Worm (Caenorhabditis elegans): ENCODE measurements around the gene taf-10.

taf-10 gene

ce11 chrV:4653093-4653492 lies 33.8 kb upstream of the taf-10 start:
- TF ChIP-seq ztf-23 (GFP tag; IDR thresholded peaks at IDR 0.05) (no peak), cog-1 (tag; optimal IDR thresholded peaks at IDR 0.05) (no peak), flt-1 (GFP tag; IDR thresholded peaks at IDR 0.05) (no peak), ref-1 (GFP tag; conservative IDR thresholded peaks at IDR 0.05) (no peak), klf-2 (GFP tag; conservative IDR thresholded peaks at IDR 0.05) (no peak), tab-1 (GFP tag; IDR thresholded peaks at IDR 0.05) (no peak), med-1 (GFP tag; optimal IDR thresholded peaks at IDR 0.05; ENCODE audit: insufficient read depth) (no peak), T22C8.4 (GFP tag; IDR thresholded peaks at IDR 0.05) (no peak), ztf-29 (GFP tag; IDR thresholded peaks at IDR 0.05) (no peak)

ce11 chrV:4653871-4654605 lies 32.9 kb upstream of the taf-10 start, which contains the start of the genes col-139 and F41F3.1:
Gene col-139 (minus strand): TSS chrV:4653971.
Gene F41F3.1 (plus strand): TSS chrV:4654555.
- TF ChIP-seq klf-2 (GFP tag; conservative IDR thresholded peaks at IDR 0.05): no peak
- no peak for TF ChIP-seq ztf-29 (GFP tag; IDR thresholded peaks at IDR 0.05)
- no peak for TF ChIP-seq flt-1 (GFP tag; IDR thresholded peaks at IDR 0.05)
- TF ChIP-seq tab-1 (GFP tag; IDR thresholded peaks at IDR 0.05): no peak
- no peak for TF ChIP-seq ztf-23 (GFP tag; IDR thresholded peaks at IDR 0.05)
- no peak for TF ChIP-seq cog-1 (tag; optimal IDR thresholded peaks at IDR 0.05)

ce11 chrV:4655175-4655574 lies 31.7 kb upstream of the taf-10 start, which contains the start of gene F41F3.9:
Gene F41F3.9 (plus strand): TSS chrV:4655475.
- no peak for TF ChIP-seq T22C8.4 (GFP tag; IDR thresholded peaks at IDR 0.05)
- TF ChIP-seq ztf-23 (GFP tag; IDR thresholded peaks at IDR 0.05): no peak
- no peak for TF ChIP-seq cog-1 (tag; optimal IDR thresholded peaks at IDR 0.05)
- TF ChIP-seq tab-1 (GFP tag; IDR thresholded peaks at IDR 0.05): no peak
- TF ChIP-seq med-1 (GFP tag; optimal IDR thresholded peaks at IDR 0.05; ENCODE audit: insufficient read depth): no peak
- no peak for TF ChIP-seq flt-1 (GFP tag; IDR thresholded peaks at IDR 0.05)
- no peak for TF ChIP-seq klf-2 (GFP tag; conservative IDR thresholded peaks at IDR 0.05)
- TF ChIP-seq ref-1 (GFP tag; conservative IDR thresholded peaks at IDR 0.05): no peak
- no peak for TF ChIP-seq ztf-29 (GFP tag; IDR thresholded peaks at IDR 0.05)

ce11 chrV:4662400-4662799 lies 24.5 kb upstream of the taf-10 start, which contains the start of gene srx-74:
Gene srx-74 (minus strand): TSS chrV:4662500.
- TF ChIP-seq ztf-29 (GFP tag; IDR thresholded peaks at IDR 0.05) (no peak), cog-1 (tag; optimal IDR thresholded peaks at IDR 0.05) (no peak), ztf-23 (GFP tag; IDR thresholded peaks at IDR 0.05) (no peak), ref-1 (GFP tag; conservative IDR thresholded peaks at IDR 0.05) (no peak), flt-1 (GFP tag; IDR thresholded peaks at IDR 0.05) (no peak), T22C8.4 (GFP tag; IDR thresholded peaks at IDR 0.05) (no peak), med-1 (GFP tag; optimal IDR thresholded peaks at IDR 0.05; ENCODE audit: insufficient read depth) (no peak), klf-2 (GFP tag; conservative IDR thresholded peaks at IDR 0.05) (no peak), tab-1 (GFP tag; IDR thresholded peaks at IDR 0.05) (no peak)

ce11 chrV:4665651-4666050 lies 21.3 kb upstream of the taf-10 start, which contains the start of gene srx-73:
Gene srx-73 (minus strand): TSS chrV:4665751.
- TF ChIP-seq ztf-29 (GFP tag; IDR thresholded peaks at IDR 0.05) (no peak), tab-1 (GFP tag; IDR thresholded peaks at IDR 0.05) (no peak), T22C8.4 (GFP tag; IDR thresholded peaks at IDR 0.05) (no peak), ztf-23 (GFP tag; IDR thresholded peaks at IDR 0.05) (no peak), klf-2 (GFP tag; conservative IDR thresholded peaks at IDR 0.05) (no peak)

- TF ChIP-seq tab-1 (GFP tag; IDR thresholded peaks at IDR 0.05): no peak
- no peak for TF ChIP-seq ztf-29 (GFP tag; IDR thresholded peaks at IDR 0.05)
- no peak for TF ChIP-seq cog-1 (tag; optimal IDR thresholded peaks at IDR 0.05)
- no peak for TF ChIP-seq klf-2 (GFP tag; conservative IDR thresholded peaks at IDR 0.05)
- TF ChIP-seq ztf-23 (GFP tag; IDR thresholded peaks at IDR 0.05): no peak
- TF ChIP-seq ref-1 (GFP tag; conservative IDR thresholded peaks at IDR 0.05): no peak
- no peak for TF ChIP-seq med-1 (GFP tag; optimal IDR thresholded peaks at IDR 0.05; ENCODE audit: insufficient read depth)
- TF ChIP-seq T22C8.4 (GFP tag; IDR thresholded peaks at IDR 0.05): no peak
Measured at ce11 chrV:4667062-4667461, 19.8 kb upstream of the taf-10 start.

ce11 chrV:4668636-4669035 lies 18.3 kb upstream of the taf-10 start, which contains the start of gene srx-77:
Gene srx-77 (minus strand): TSS chrV:4668736.
- TF ChIP-seq klf-2 (GFP tag; conservative IDR thresholded peaks at IDR 0.05) (no peak), T22C8.4 (GFP tag; IDR thresholded peaks at IDR 0.05) (no peak), cog-1 (tag; optimal IDR thresholded peaks at IDR 0.05) (no peak), flt-1 (GFP tag; IDR thresholded peaks at IDR 0.05) (no peak), ztf-23 (GFP tag; IDR thresholded peaks at IDR 0.05) (no peak), ztf-29 (GFP tag; IDR thresholded peaks at IDR 0.05) (no peak), med-1 (GFP tag; optimal IDR thresholded peaks at IDR 0.05; ENCODE audit: insufficient read depth) (no peak), ref-1 (GFP tag; conservative IDR thresholded peaks at IDR 0.05) (no peak), tab-1 (GFP tag; IDR thresholded peaks at IDR 0.05) (no peak)

- TF ChIP-seq cog-1 (tag; optimal IDR thresholded peaks at IDR 0.05) (no peak), klf-2 (GFP tag; conservative IDR thresholded peaks at IDR 0.05) (no peak), flt-1 (GFP tag; IDR thresholded peaks at IDR 0.05) (no peak), T22C8.4 (GFP tag; IDR thresholded peaks at IDR 0.05) (no peak), ztf-29 (GFP tag; IDR thresholded peaks at IDR 0.05) (no peak), tab-1 (GFP tag; IDR thresholded peaks at IDR 0.05) (no peak), ref-1 (GFP tag; conservative IDR thresholded peaks at IDR 0.05) (no peak), med-1 (GFP tag; optimal IDR thresholded peaks at IDR 0.05; ENCODE audit: insufficient read depth) (no peak), ztf-23 (GFP tag; IDR thresholded peaks at IDR 0.05) (no peak)
Measured at ce11 chrV:4672487-4672886, 14.4 kb upstream of the taf-10 start, which contains the start of gene K03B4.9. Gene K03B4.9 (minus strand): TSS chrV:4672587.

ce11 chrV:4674506-4674905 lies 12.4 kb upstream of the taf-10 start, which contains the start of gene K03B4.8:
Gene K03B4.8 (minus strand): TSS chrV:4674606.
- TF ChIP-seq ref-1 (GFP tag; conservative IDR thresholded peaks at IDR 0.05): no peak

ce11 chrV:4676092-4676491 lies 10.8 kb upstream of the taf-10 start, which contains the start of gene K03B4.6:
Gene K03B4.6 (minus strand): TSS chrV:4676192.
- TF ChIP-seq ztf-23 (GFP tag; IDR thresholded peaks at IDR 0.05): no peak
- no peak for TF ChIP-seq tab-1 (GFP tag; IDR thresholded peaks at IDR 0.05)
- TF ChIP-seq ref-1 (GFP tag; conservative IDR thresholded peaks at IDR 0.05): no peak
- TF ChIP-seq T22C8.4 (GFP tag; IDR thresholded peaks at IDR 0.05): no peak
- TF ChIP-seq flt-1 (GFP tag; IDR thresholded peaks at IDR 0.05): no peak
- TF ChIP-seq ztf-29 (GFP tag; IDR thresholded peaks at IDR 0.05): no peak
- TF ChIP-seq klf-2 (GFP tag; conservative IDR thresholded peaks at IDR 0.05): no peak
- no peak for TF ChIP-seq cog-1 (tag; optimal IDR thresholded peaks at IDR 0.05)
